Fruit fly (Drosophila melanogaster) whole organism, pupa: Measurements from ENCODE around the gene CG6830.

ENCODE experiments used
- CG10348 ChIP-seq: fragments of 200-800 bp; sonication (Bioruptor generic); IDR thresholded peaks from 2 replicates; pipeline ENCODE4 v1.3.6; 2022; ENCODE audit warnings: missing biosample characterization, missing genetic modification characterization
- CG12605 ChIP-seq: fragments of 200-800 bp; sonication (Bioruptor generic); IDR thresholded peaks from 2 replicates; pipeline ENCODE4 v1.3.6; 2022; ENCODE audit warnings: missing biosample characterization, missing genetic modification characterization
- CG13204 ChIP-seq: fragments of 200-800 bp; sonication (Bioruptor generic); optimal IDR thresholded peaks from 2 replicates; lab custom pipeline; 2018; ENCODE audit warnings: missing biosample characterization, mild to moderate bottlenecking, missing genetic modification characterization, moderate library complexity
- CG14655 ChIP-seq: fragments of 200-800 bp; sonication (Bioruptor generic); optimal IDR thresholded peaks from 3 replicates; lab custom pipeline; 2017; ENCODE audit warnings: mild to moderate bottlenecking, missing biosample characterization, missing genetic modification reagents, missing genetic modification characterization
- CG15710 ChIP-seq: fragments of 200-800 bp; sonication (Bioruptor generic); optimal IDR thresholded peaks from 2 replicates; lab custom pipeline; 2018; ENCODE audit warnings: missing biosample characterization, mild to moderate bottlenecking, missing genetic modification characterization, moderate library complexity
- CG17806 ChIP-seq: fragments of 200-800 bp; sonication (Bioruptor generic); optimal IDR thresholded peaks from 2 replicates; lab custom pipeline; 2018; ENCODE audit warnings: missing biosample characterization, mild to moderate bottlenecking, missing genetic modification characterization, moderate library complexity
- CG32121 ChIP-seq: fragments of 200-800 bp; sonication (Bioruptor generic); IDR thresholded peaks from 2 replicates; pipeline ENCODE4 v1.3.6; 2022; ENCODE audit warnings: missing biosample characterization, missing genetic modification characterization
- CG34367 ChIP-seq: fragments of 200-800 bp; sonication (Bioruptor generic); optimal IDR thresholded peaks from 2 replicates; lab custom pipeline; 2018; ENCODE audit warnings: missing biosample characterization, mild to moderate bottlenecking, missing genetic modification characterization
- CG4496 ChIP-seq: fragments of 200-800 bp; sonication (Bioruptor generic); IDR thresholded peaks from 3 replicates; pipeline ENCODE4 v1.3.6; 2022; ENCODE audit warnings: missing biosample characterization, missing genetic modification characterization
- CG8159 ChIP-seq: fragments of 200-800 bp; sonication (Bioruptor generic); optimal IDR thresholded peaks from 3 replicates; lab custom pipeline; 2018; ENCODE audit warnings: missing biosample characterization, mild to moderate bottlenecking, missing genetic modification characterization, moderate library complexity
- CG8301 ChIP-seq: fragments of 200-800 bp; sonication (Bioruptor generic); optimal IDR thresholded peaks from 2 replicates; lab custom pipeline; 2018; ENCODE audit warnings: missing biosample characterization, mild to moderate bottlenecking, missing genetic modification characterization
- CG9948 ChIP-seq: fragments of 200-800 bp; sonication (Bioruptor generic); optimal IDR thresholded peaks from 2 replicates; lab custom pipeline; 2018; ENCODE audit warnings: missing biosample characterization, mild to moderate bottlenecking, missing genetic modification characterization, moderate library complexity
- D1 ChIP-seq: fragments of 200-800 bp; sonication (Bioruptor generic); optimal IDR thresholded peaks from 2 replicates; lab custom pipeline; 2018; ENCODE audit warnings: missing biosample characterization, mild to moderate bottlenecking, missing genetic modification characterization, moderate library complexity
- EcR ChIP-seq: fragments of 200-800 bp; sonication (Bioruptor generic); optimal IDR thresholded peaks from 3 replicates; lab custom pipeline; 2019; ENCODE audit warnings: missing biosample characterization, missing genetic modification characterization, mild to moderate bottlenecking, moderate library complexity, missing genetic modification reagents
- Ets98B ChIP-seq: fragments of 200-800 bp; sonication (Bioruptor generic); IDR thresholded peaks from 2 replicates; pipeline ENCODE4 v1.3.6; 2022; ENCODE audit warnings: missing biosample characterization, missing genetic modification characterization
- Pif1A ChIP-seq: fragments of 200-800 bp; sonication (Bioruptor generic); optimal IDR thresholded peaks from 3 replicates; lab custom pipeline; 2016; ENCODE audit warnings: missing biosample characterization, missing genetic modification characterization
- Pif1B ChIP-seq: fragments of 200-800 bp; sonication (Bioruptor generic); optimal IDR thresholded peaks from 3 replicates; lab custom pipeline; 2016; ENCODE audit warnings: missing biosample characterization, missing genetic modification characterization
- Snoo ChIP-seq: fragments of 200-800 bp; sonication (Bioruptor generic); optimal IDR thresholded peaks from 3 replicates; lab custom pipeline; 2017; ENCODE audit warnings: missing biosample characterization, mild to moderate bottlenecking, missing genetic modification characterization, inconsistent platforms
- fd96Ca ChIP-seq: fragments of 200-800 bp; sonication (Bioruptor generic); IDR thresholded peaks from 3 replicates; pipeline ENCODE4 v1.3.6; 2022; ENCODE audit warnings: missing biosample characterization, missing genetic modification characterization
- gl ChIP-seq: fragments of 200-800 bp; sonication (Bioruptor generic); optimal IDR thresholded peaks from 2 replicates; lab custom pipeline; 2018; ENCODE audit warnings: missing biosample characterization, mild to moderate bottlenecking, missing genetic modification characterization
- rn ChIP-seq: fragments of 200-800 bp; sonication (Bioruptor generic); IDR thresholded peaks from 2 replicates; pipeline ENCODE4 v1.3.6; 2022; ENCODE audit warnings: missing biosample characterization, missing genetic modification characterization

CG6830 gene

DNA sequence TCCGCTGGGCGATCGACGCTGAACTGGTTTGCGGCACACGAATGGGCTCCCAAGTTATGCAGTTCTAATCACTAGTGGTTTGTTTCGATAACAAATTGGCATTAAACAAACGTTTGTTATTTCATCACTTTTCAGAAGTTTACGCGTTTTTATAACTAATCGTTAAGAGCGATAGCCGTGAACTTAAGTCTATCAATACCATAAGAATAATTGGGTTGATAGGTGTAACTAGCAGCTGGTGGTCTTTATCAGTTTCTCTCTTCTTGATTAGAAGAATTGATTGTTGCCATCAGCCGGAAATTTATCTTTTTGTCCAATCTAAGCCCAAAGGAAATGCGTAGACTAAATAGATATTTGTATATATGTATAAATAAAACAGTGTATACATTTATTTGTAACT lies at the start of gene CG6830:
Gene CG6830, minus strand, starts transcription at position 27 of the 400 bp plus-strand sequence.
- TF ChIP-seq CG9948 (tag; lab: Kevin White, UChicago), result no peak
- no peak for TF ChIP-seq EcR (GFP tag; lab: Kevin White, UChicago)
- no peak for TF ChIP-seq D1 (tag; lab: Kevin White, UChicago)
- TF ChIP-seq CG32121 (GFP tag; lab: Robert Waterston, UW), result no peak
- TF ChIP-seq Snoo, result no peak
- TF ChIP-seq CG34367 (tag; lab: Kevin White, UChicago), result no peak
- TF ChIP-seq CG14655, result no peak

DNA sequence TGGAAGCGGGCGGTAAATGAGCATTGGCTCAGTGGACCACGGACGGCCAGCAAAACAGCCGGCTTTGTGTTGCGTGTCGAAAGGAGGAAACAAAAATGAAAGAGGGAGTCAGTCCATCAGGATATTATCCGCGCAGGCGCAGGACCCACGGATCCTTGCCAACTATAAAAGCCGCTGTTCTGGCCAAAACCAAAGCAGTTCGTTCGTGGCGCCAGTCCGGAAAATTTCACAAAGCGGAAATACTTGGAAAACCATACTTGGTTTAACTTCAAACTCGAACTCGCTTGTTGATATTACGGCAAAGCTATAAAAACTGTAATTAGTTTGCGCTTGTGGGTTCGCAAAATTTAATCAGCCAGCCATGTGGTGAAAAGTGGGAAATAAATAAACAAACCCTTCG lies 37.5 kb upstream of the CG6830 start, which contains the start of gene CG12594:
Gene CG12594, plus strand, starts transcription at position 142 of the 400 bp plus-strand sequence.
- TF ChIP-seq CG12605 (GFP tag; lab: Robert Waterston, UW) (no peak), CG34367 (tag; lab: Kevin White, UChicago) (no peak), CG9948 (tag; lab: Kevin White, UChicago) (no peak), Snoo (no peak), CG4496 (GFP tag; lab: Robert Waterston, UW) (no peak), fd96Ca (GFP tag; lab: Robert Waterston, UW) (no peak)

DNA sequence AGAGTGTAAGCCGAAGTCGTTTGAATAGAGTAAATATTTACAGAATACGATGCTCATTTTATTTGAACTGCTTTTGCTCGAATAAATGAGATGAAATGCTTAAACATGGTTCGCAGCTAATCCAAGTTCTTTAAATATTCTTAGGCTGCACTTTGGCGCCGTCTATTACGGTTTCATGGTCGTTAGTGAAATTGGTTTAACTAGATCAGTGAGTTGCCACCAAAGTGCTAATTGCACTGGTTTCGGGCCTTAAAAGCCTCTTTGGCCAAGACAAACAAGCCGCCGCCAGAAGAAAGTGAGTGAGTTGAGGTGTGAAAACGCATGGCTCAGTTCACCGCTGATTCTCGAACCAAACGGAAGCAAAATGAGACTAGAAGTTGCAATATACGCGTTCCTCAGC lies 27.2 kb upstream of the CG6830 start, which contains the start of gene CG14720:
Gene CG14720, plus strand, starts transcription at position 301 of the 400 bp plus-strand sequence.
- TF ChIP-seq CG8301 (tag; lab: Kevin White, UChicago) (no peak), Snoo (no peak), CG8159 (tag; lab: Kevin White, UChicago) (no peak), Pif1A (GFP tag; lab: Kevin White, UChicago) (no peak), CG17806 (tag; lab: Kevin White, UChicago) (no peak), fd96Ca (GFP tag; lab: Robert Waterston, UW) (no peak), CG10348 (no peak), CG34367 (tag; lab: Kevin White, UChicago) (no peak), CG15710 (tag; lab: Kevin White, UChicago) (no peak), CG4496 (GFP tag; lab: Robert Waterston, UW) (no peak), CG9948 (tag; lab: Kevin White, UChicago) (no peak), rn (no peak), CG12605 (GFP tag; lab: Robert Waterston, UW) (no peak), Pif1B (no peak), CG13204 (no peak), D1 (tag; lab: Kevin White, UChicago) (no peak), CG14655 (no peak), CG32121 (GFP tag; lab: Robert Waterston, UW) (no peak)

DNA sequence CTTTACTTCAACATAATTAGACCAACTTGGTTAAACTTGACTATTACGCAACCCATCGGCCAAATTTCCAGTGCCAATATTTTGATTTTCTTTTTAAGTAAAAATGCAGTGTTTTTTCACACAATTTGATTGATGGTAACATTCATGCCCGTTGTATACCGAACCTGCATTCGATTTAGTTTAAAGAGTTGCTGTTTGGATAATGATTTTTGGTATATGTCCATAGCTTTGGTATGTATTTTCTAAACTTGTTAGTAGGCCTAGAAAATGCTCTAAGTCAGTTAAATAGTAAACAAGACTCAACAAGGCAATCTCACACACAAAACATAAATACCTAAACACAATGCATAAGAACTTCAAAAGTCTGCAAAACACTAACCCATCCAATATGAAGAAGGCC lies 19.6 kb upstream of the CG6830 start, which contains the start of gene I-t:
Gene I-t, plus strand, starts transcription at position 301 of the 400 bp plus-strand sequence.
- TF ChIP-seq CG13204 (no peak), Pif1B (no peak), CG14655 (no peak), Ets98B (GFP tag; lab: Robert Waterston, UW) (no peak), CG4496 (GFP tag; lab: Robert Waterston, UW) (no peak), fd96Ca (GFP tag; lab: Robert Waterston, UW) (no peak), D1 (tag; lab: Kevin White, UChicago) (no peak), CG34367 (tag; lab: Kevin White, UChicago) (no peak), Pif1A (GFP tag; lab: Kevin White, UChicago) (no peak), CG9948 (tag; lab: Kevin White, UChicago) (no peak), CG10348 (no peak), CG15710 (tag; lab: Kevin White, UChicago) (no peak), rn (no peak), CG17806 (tag; lab: Kevin White, UChicago) (no peak), CG8159 (tag; lab: Kevin White, UChicago) (no peak), gl (no peak), CG12605 (GFP tag; lab: Robert Waterston, UW) (no peak), CG32121 (GFP tag; lab: Robert Waterston, UW) (no peak)

DNA sequence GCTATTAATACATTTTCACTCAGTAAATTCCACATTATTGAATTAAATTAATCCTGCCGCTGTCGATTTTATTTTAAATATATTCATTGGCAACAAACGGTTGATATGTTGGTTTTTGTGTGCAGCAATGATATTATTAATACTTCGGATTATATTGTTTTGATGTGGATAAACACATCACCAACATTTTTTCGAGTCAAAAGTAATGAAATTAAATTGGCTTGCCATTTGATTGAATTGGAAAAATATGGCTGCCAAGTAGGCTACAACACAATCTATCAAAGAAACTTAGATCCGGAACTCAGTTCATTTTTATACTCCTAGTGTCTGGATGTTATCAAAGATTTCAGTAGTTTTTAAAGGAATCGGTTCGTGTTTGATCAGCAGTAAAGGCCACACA lies 16.2 kb upstream of the CG6830 start, which contains the start of gene CG14718:
Gene CG14718, plus strand, starts transcription at position 301 of the 400 bp plus-strand sequence.
- TF ChIP-seq D1 (tag; lab: Kevin White, UChicago) (no peak), CG8301 (tag; lab: Kevin White, UChicago) (no peak), CG10348 (no peak), Ets98B (GFP tag; lab: Robert Waterston, UW) (no peak), rn (no peak), Pif1B (no peak)

DNA sequence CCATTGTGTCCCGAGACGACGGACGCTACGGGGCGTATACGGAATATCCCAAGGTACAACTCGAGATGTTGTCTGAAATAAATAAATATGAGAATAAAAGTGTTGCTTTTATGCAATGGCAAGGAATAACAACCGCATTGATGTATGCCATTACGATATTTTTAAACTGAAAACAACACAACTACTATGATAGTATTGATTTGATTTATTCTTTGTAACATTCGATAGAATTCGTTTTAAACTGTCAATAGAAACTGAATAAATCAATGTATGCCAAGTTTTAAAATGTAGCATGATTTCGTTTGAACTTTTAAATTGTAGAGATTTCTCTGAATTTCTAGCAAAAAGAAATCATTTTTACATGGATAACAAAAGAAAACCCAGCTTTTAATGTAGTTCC lies 12.1 kb upstream of the CG6830 start, which contains the start of gene CG14717:
Gene CG14717, plus strand, starts transcription at position 301 of the 400 bp plus-strand sequence.
- TF ChIP-seq CG9948 (tag; lab: Kevin White, UChicago) (no peak), CG8301 (tag; lab: Kevin White, UChicago) (no peak), rn (no peak)
